Fruit fly (Drosophila melanogaster): ENCODE measurements around the gene rg.

Gene rg

dm6 chrX:5085469-5085868, at the start of gene rg, which contains the start of gene CG15465:
rg (plus strand) TSS chrX:5085759.
CG15465 (plus strand) TSS chrX:5085759.
- TF ChIP-seq toe (GFP tag; optimal IDR thresholded peaks at IDR 0.05), result no peak
- peak; percentile 19 for TF ChIP-seq CG1620 (GFP tag; optimal IDR thresholded peaks at IDR 0.05)
- peak; percentile 49 for TF ChIP-seq tj (GFP tag; optimal IDR thresholded peaks at IDR 0.05)
- no peak for TF ChIP-seq Crg-1 (GFP tag; optimal IDR thresholded peaks at IDR 0.05)

- TF ChIP-seq CG7045 (GFP tag; optimal IDR thresholded peaks at IDR 0.05) (no peak), pad (GFP tag; optimal IDR thresholded peaks at IDR 0.05) (no peak), tj (GFP tag; optimal IDR thresholded peaks at IDR 0.05) (no peak), CG12768 (GFP tag; optimal IDR thresholded peaks at IDR 0.05) (no peak), CG5204 (GFP tag; optimal IDR thresholded peaks at IDR 0.05) (no peak), Crg-1 (GFP tag; optimal IDR thresholded peaks at IDR 0.05) (no peak), ovo (GFP tag; optimal IDR thresholded peaks at IDR 0.05) (no peak), bab1 (GFP tag; optimal IDR thresholded peaks at IDR 0.05) (no peak), CG33017 (tag; optimal IDR thresholded peaks at IDR 0.05) (no peak), CG7101 (tag; optimal IDR thresholded peaks at IDR 0.05) (no peak), CG14711 (tag; optimal IDR thresholded peaks at IDR 0.05) (no peak), CG11617 (GFP tag; optimal IDR thresholded peaks at IDR 0.05) (no peak), cnc (optimal IDR thresholded peaks at IDR 0.05) (no peak), Mnt (GFP tag; optimal IDR thresholded peaks at IDR 0.05) (no peak), Hr96 (GFP tag; optimal IDR thresholded peaks at IDR 0.05) (no peak), Clk (GFP tag; optimal IDR thresholded peaks at IDR 0.05) (no peak), kay (GFP tag; ENCODE audit: borderline replicate concordance) (no peak), CG1620 (GFP tag; optimal IDR thresholded peaks at IDR 0.05) (no peak), cic (GFP tag; optimal IDR thresholded peaks at IDR 0.05) (no peak), toe (GFP tag; optimal IDR thresholded peaks at IDR 0.05) (no peak)
Observed at dm6 chrX:5038411-5038810, 47.1 kb upstream of the rg start.

- TF ChIP-seq CG14711 (tag; optimal IDR thresholded peaks at IDR 0.05), result no peak
Observed at dm6 chrX:5040098-5040497, 45.5 kb upstream of the rg start.

DNA sequence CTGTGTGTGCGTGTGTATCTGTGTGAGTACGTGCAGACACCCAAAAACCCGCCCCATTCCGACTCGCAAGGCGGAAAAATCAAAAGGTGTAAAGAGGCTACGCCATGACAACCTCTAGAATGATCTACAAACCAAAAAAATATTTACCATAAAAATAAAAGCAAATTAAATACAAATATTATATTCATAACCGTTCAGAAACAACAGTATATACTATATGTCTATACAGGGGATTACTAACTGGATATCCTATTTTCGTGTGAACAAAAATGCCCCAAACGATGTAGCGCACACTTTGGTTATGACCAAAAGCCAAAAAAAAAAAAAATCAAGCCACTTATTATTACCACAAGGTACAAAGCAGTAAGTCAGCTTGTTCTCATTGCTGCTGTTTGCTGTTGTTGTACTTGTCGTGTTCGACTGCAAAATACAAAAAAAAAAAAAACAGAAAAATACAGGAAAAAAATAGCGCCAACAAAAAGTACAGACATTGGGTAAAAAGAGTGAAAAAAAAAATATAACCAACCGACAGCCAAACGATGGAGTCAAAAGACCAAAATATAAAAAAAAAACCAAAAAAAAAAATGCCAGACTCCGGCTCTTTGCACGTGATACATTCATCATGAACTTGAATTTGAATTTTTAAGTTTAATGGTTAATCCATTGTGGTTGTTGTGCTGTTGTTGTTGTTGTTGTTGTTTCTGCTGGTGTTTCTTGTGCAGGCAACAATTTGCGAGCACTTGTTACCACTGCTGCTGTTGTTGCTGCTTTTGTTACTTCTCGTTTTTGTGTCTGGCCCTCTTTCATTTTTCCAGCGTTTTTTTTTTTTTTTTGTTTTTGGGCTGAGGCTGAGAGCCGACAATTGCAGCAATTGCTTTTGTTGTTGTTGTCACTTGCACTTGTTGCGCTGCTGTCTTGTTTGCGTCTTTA, 43.8 kb upstream of the rg start:
- no peak for TF ChIP-seq CG12768 (GFP tag; optimal IDR thresholded peaks at IDR 0.05)
- no peak for TF ChIP-seq CG33017 (tag; optimal IDR thresholded peaks at IDR 0.05)
- no peak for TF ChIP-seq CG7045 (GFP tag; optimal IDR thresholded peaks at IDR 0.05)
- TF ChIP-seq CG7101 (tag; optimal IDR thresholded peaks at IDR 0.05), result no peak
- no peak for TF ChIP-seq cnc (optimal IDR thresholded peaks at IDR 0.05)
- no peak for TF ChIP-seq Clk (GFP tag; optimal IDR thresholded peaks at IDR 0.05)
- TF ChIP-seq Crg-1 (GFP tag; optimal IDR thresholded peaks at IDR 0.05), result no peak
- no peak for TF ChIP-seq pad (GFP tag; optimal IDR thresholded peaks at IDR 0.05)
- TF ChIP-seq ovo (GFP tag; optimal IDR thresholded peaks at IDR 0.05), result no peak

- TF ChIP-seq CG14711 (tag; optimal IDR thresholded peaks at IDR 0.05) (no peak), cnc (optimal IDR thresholded peaks at IDR 0.05) (no peak), CG11617 (GFP tag; optimal IDR thresholded peaks at IDR 0.05) (no peak), tj (GFP tag; optimal IDR thresholded peaks at IDR 0.05) (no peak)
Observed at dm6 chrX:5044433-5045110, 41.0 kb upstream of the rg start.

DNA sequence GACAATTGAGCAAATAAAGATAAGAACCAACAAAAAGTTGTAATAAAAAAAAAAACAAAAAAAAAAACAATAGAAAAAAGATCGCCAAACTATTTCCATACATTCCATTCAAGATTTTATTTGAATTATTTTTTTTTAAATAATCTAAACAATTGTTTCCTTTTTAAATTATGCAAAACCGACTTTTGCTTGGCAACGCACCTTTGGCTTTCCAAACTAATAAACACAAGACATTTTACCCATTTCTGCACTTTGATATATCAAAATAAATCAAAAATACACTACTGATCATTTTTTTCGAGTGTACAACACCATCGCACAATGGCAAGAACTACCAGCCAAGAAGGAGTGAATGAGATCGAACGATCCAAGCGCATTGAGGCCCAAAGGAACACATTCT, 40.4 kb upstream of the rg start:
- TF ChIP-seq CG11617 (GFP tag; optimal IDR thresholded peaks at IDR 0.05) (no peak), CG7045 (GFP tag; optimal IDR thresholded peaks at IDR 0.05) (no peak), kay (GFP tag; ENCODE audit: borderline replicate concordance) (no peak), CG1620 (GFP tag; optimal IDR thresholded peaks at IDR 0.05) (no peak), CG12768 (GFP tag; optimal IDR thresholded peaks at IDR 0.05) (no peak), ovo (GFP tag; optimal IDR thresholded peaks at IDR 0.05) (no peak), pad (GFP tag; optimal IDR thresholded peaks at IDR 0.05) (no peak), Hr96 (GFP tag; optimal IDR thresholded peaks at IDR 0.05) (no peak), cnc (optimal IDR thresholded peaks at IDR 0.05) (no peak)

dm6 chrX:5046256-5046894, 39.2 kb upstream of the rg start:
- no peak for TF ChIP-seq CG11617 (GFP tag; optimal IDR thresholded peaks at IDR 0.05)
- TF ChIP-seq CG14711 (tag; optimal IDR thresholded peaks at IDR 0.05), result peak; percentile 20
- TF ChIP-seq CG5204 (GFP tag; optimal IDR thresholded peaks at IDR 0.05), result peak; percentile 3
- TF ChIP-seq Crg-1 (GFP tag; optimal IDR thresholded peaks at IDR 0.05), result no peak
- no peak for TF ChIP-seq pad (GFP tag; optimal IDR thresholded peaks at IDR 0.05)
- peak; percentile 9 for TF ChIP-seq CG33017 (tag; optimal IDR thresholded peaks at IDR 0.05)
- no peak for TF ChIP-seq CG1620 (GFP tag; optimal IDR thresholded peaks at IDR 0.05)
- no peak for TF ChIP-seq Clk (GFP tag; optimal IDR thresholded peaks at IDR 0.05)
- no peak for TF ChIP-seq bab1 (GFP tag; optimal IDR thresholded peaks at IDR 0.05)
- TF ChIP-seq cnc (optimal IDR thresholded peaks at IDR 0.05), result no peak
- TF ChIP-seq tj (GFP tag; optimal IDR thresholded peaks at IDR 0.05), result no peak
- peak; percentile 50 for TF ChIP-seq CG7101 (tag; optimal IDR thresholded peaks at IDR 0.05)
- TF ChIP-seq kay (GFP tag; ENCODE audit: borderline replicate concordance), result no peak
- TF ChIP-seq Mnt (GFP tag; optimal IDR thresholded peaks at IDR 0.05), result no peak
- TF ChIP-seq cic (GFP tag; optimal IDR thresholded peaks at IDR 0.05), result no peak
- no peak for TF ChIP-seq ovo (GFP tag; optimal IDR thresholded peaks at IDR 0.05)
- TF ChIP-seq CG7045 (GFP tag; optimal IDR thresholded peaks at IDR 0.05), result peak; percentile 18
- TF ChIP-seq toe (GFP tag; optimal IDR thresholded peaks at IDR 0.05), result peak; percentile 8
- no peak for TF ChIP-seq CG12768 (GFP tag; optimal IDR thresholded peaks at IDR 0.05)
- peak; percentile 13 for TF ChIP-seq Hr96 (GFP tag; optimal IDR thresholded peaks at IDR 0.05)
